Comparison of ENCODE assay signal across 6 worm cellular contexts in genomic region chrV:6430526-6431371, ce11.
TF ChIP-seq lines count a peak whose summit lies in the region.

No protein-coding gene starts in this region.

TF ChIP-seq in whole organism, L1 larva, 84 proteins besides CTCF, POLR2A, EP300 and RAD21 (continues in another document):
- TF ChIP-seq unc-30 (tag; optimal IDR thresholded peaks at IDR 0.05; lab: Kevin White, UChicago) (no peak), lsy-2 (tag; optimal IDR thresholded peaks at IDR 0.05; lab: Kevin White, UChicago) (peak in 1 of 2 experiments; percentile 10), nhr-12 (tag; optimal IDR thresholded peaks at IDR 0.05; lab: Kevin White, UChicago) (no peak), sup-37 (GFP tag; optimal IDR thresholded peaks at IDR 0.05; lab: Kevin White, UChicago) (no peak), lin-14 (GFP tag; optimal IDR thresholded peaks at IDR 0.05; lab: Kevin White, UChicago) (peak; percentile 22), nhr-90 (tag; optimal IDR thresholded peaks at IDR 0.05; lab: Kevin White, UChicago; ENCODE audit: poor library complexity) (peak; percentile 33), blmp-1 (tag; optimal IDR thresholded peaks at IDR 0.05; lab: Kevin White, UChicago) (peak; percentile 92), nhr-20 (tag; optimal IDR thresholded peaks at IDR 0.05; lab: Kevin White, UChicago) (peak; percentile 41), C04F5.9 (tag; optimal IDR thresholded peaks at IDR 0.05; lab: Kevin White, UChicago) (no peak), jun-1 (tag; optimal IDR thresholded peaks at IDR 0.05; lab: Kevin White, UChicago) (no peak), snu-23 (GFP tag; optimal IDR thresholded peaks at IDR 0.05; lab: Kevin White, UChicago) (peak; percentile 3), elt-3 (tag; optimal IDR thresholded peaks at IDR 0.05; lab: Kevin White, UChicago) (peak in 2 of 6 experiments; percentile 3 to 24), lin-35 (GFP tag; optimal IDR thresholded peaks at IDR 0.05; lab: Kevin White, UChicago) (peak in 1 of 2 experiments; percentile 16), unc-62 (GFP tag; optimal IDR thresholded peaks at IDR 0.05; lab: Kevin White, UChicago) (no peak), mef-2 (tag; optimal IDR thresholded peaks at IDR 0.05; lab: Kevin White, UChicago) (no peak)

TF ChIP-seq in whole organism, L2 larva, 48 proteins besides CTCF, POLR2A, EP300 and RAD21 (continues in another document):
- TF ChIP-seq crh-2 (tag; optimal IDR thresholded peaks at IDR 0.05; lab: Kevin White, UChicago) (peak; percentile 21), C34F6.9 (tag; optimal IDR thresholded peaks at IDR 0.05; lab: Kevin White, UChicago) (no peak), egl-27 (tag; optimal IDR thresholded peaks at IDR 0.05; lab: Kevin White, UChicago) (no peak), skn-1 (tag; optimal IDR thresholded peaks at IDR 0.05; lab: Kevin White, UChicago) (no peak), elt-3 (tag; optimal IDR thresholded peaks at IDR 0.05; lab: Kevin White, UChicago) (no peak), nhr-12 (tag; optimal IDR thresholded peaks at IDR 0.05; lab: Kevin White, UChicago) (no peak), F13H6.1 (tag; optimal IDR thresholded peaks at IDR 0.05; lab: Kevin White, UChicago) (no peak), blmp-1 (tag; optimal IDR thresholded peaks at IDR 0.05; lab: Kevin White, UChicago; ENCODE audit: insufficient read depth) (peak; percentile 3), gmeb-1 (tag; optimal IDR thresholded peaks at IDR 0.05; lab: Kevin White, UChicago) (no peak), lsy-2 (tag; optimal IDR thresholded peaks at IDR 0.05; lab: Kevin White, UChicago) (no peak), nhr-6 (tag; optimal IDR thresholded peaks at IDR 0.05; lab: Kevin White, UChicago) (no peak), ztf-1 (GFP tag; conservative IDR thresholded peaks at IDR 0.05; lab: Robert Waterston, UW) (no peak), nhr-25 (tag; optimal IDR thresholded peaks at IDR 0.05; lab: Kevin White, UChicago) (no peak), fos-1 (tag; optimal IDR thresholded peaks at IDR 0.05; lab: Kevin White, UChicago) (no peak), unc-39 (tag; optimal IDR thresholded peaks at IDR 0.05; lab: Kevin White, UChicago) (no peak), mdl-1 (tag; optimal IDR thresholded peaks at IDR 0.05; lab: Kevin White, UChicago) (no peak)

TF ChIP-seq in whole organism, L3 larva, 47 proteins besides CTCF, POLR2A, EP300 and RAD21:
- TF ChIP-seq daf-12 (tag; optimal IDR thresholded peaks at IDR 0.05; lab: Kevin White, UChicago) = no peak
- TF ChIP-seq pqm-1 (tag; optimal IDR thresholded peaks at IDR 0.05; lab: Kevin White, UChicago) = peak; percentile 56
- TF ChIP-seq ama-1 (optimal IDR thresholded peaks at IDR 0.05; lab: Kevin White, UChicago) = no peak
- TF ChIP-seq pha-4 (tag; optimal IDR thresholded peaks at IDR 0.05; lab: Kevin White, UChicago) = peak; percentile 54
- peak; percentile 13 for TF ChIP-seq nhr-43 (tag; optimal IDR thresholded peaks at IDR 0.05; lab: Kevin White, UChicago; ENCODE audit: poor library complexity, severe bottlenecking)
- TF ChIP-seq jun-1 (tag; optimal IDR thresholded peaks at IDR 0.05; lab: Kevin White, UChicago) = no peak
- TF ChIP-seq elt-2 (tag; optimal IDR thresholded peaks at IDR 0.05; lab: Kevin White, UChicago) = peak; percentile 52
- TF ChIP-seq egl-5 (tag; optimal IDR thresholded peaks at IDR 0.05; lab: Kevin White, UChicago) = no peak
TF ChIP-seq in whole organism, L3 larva: peak in this region for 4.

TF ChIP-seq in whole organism, L4 larva, 104 proteins besides CTCF, POLR2A, EP300 and RAD21 (continues in another document):
- TF ChIP-seq ZK546.5 (tag; optimal IDR thresholded peaks at IDR 0.05; lab: Kevin White, UChicago) = no peak
- TF ChIP-seq F10B5.3 (tag; optimal IDR thresholded peaks at IDR 0.05; lab: Kevin White, UChicago) = no peak
- TF ChIP-seq arid-1 (GFP tag; conservative IDR thresholded peaks at IDR 0.05; lab: Robert Waterston, UW) = no peak
- no peak for TF ChIP-seq vab-7 (GFP tag; IDR thresholded peaks at IDR 0.05; lab: Robert Waterston, UW)
- TF ChIP-seq skn-1 (tag; optimal IDR thresholded peaks at IDR 0.05; lab: Kevin White, UChicago) = no peak
- TF ChIP-seq ceh-62 (tag; optimal IDR thresholded peaks at IDR 0.05; lab: Kevin White, UChicago) = no peak
- no peak for TF ChIP-seq lim-7 (GFP tag; IDR thresholded peaks at IDR 0.05; lab: Robert Waterston, UW)
- TF ChIP-seq aha-1 (tag; lab: Kevin White, UChicago) = peak; percentile 10
- peak; percentile 23 for TF ChIP-seq hlh-11 (tag; optimal IDR thresholded peaks at IDR 0.05; lab: Kevin White, UChicago)
- TF ChIP-seq mdt-29 (GFP tag; IDR thresholded peaks at IDR 0.05; lab: Robert Waterston, UW) = no peak
- TF ChIP-seq lin-38 (GFP tag; IDR thresholded peaks at IDR 0.05; lab: Robert Waterston, UW) = 0 out of 2 replicates have a peak, but pooled peaks have one; percentile 13
- TF ChIP-seq daf-16 (GFP tag; optimal IDR thresholded peaks at IDR 0.05; lab: Kevin White, UChicago) = no peak
- peak; percentile 60 for TF ChIP-seq daf-16 (tag; optimal IDR thresholded peaks at IDR 0.05; lab: Kevin White, UChicago)
- TF ChIP-seq dmd-9 (GFP tag; IDR thresholded peaks at IDR 0.05; lab: Robert Waterston, UW) = no peak
- TF ChIP-seq Y48G9A.11 (GFP tag; IDR thresholded peaks at IDR 0.05; lab: Robert Waterston, UW) = no peak
- TF ChIP-seq hlh-30 (tag; optimal IDR thresholded peaks at IDR 0.05; lab: Kevin White, UChicago; ENCODE audit: insufficient read depth) = peak; percentile 39
- no peak for TF ChIP-seq F44E2.7 (GFP tag; IDR thresholded peaks at IDR 0.05; lab: Robert Waterston, UW)
- no peak for TF ChIP-seq duxl-1 (tag; optimal IDR thresholded peaks at IDR 0.05; lab: Kevin White, UChicago; ENCODE audit: poor library complexity)
- no peak for TF ChIP-seq R02D3.7 (tag; optimal IDR thresholded peaks at IDR 0.05; lab: Kevin White, UChicago)
- TF ChIP-seq nhr-6 (tag; optimal IDR thresholded peaks at IDR 0.05; lab: Kevin White, UChicago) = no peak

TF ChIP-seq in whole organism, late embryonic, 69 proteins besides CTCF, POLR2A, EP300 and RAD21:
- TF ChIP-seq elt-2 (tag; optimal IDR thresholded peaks at IDR 0.05; lab: Kevin White, UChicago) (peak; percentile 46), ceh-6 (GFP tag; optimal IDR thresholded peaks at IDR 0.05; lab: Kevin White, UChicago) (no peak), ceh-19 (GFP tag; optimal IDR thresholded peaks at IDR 0.05; lab: Kevin White, UChicago) (no peak), ztf-16 (tag; optimal IDR thresholded peaks at IDR 0.05; lab: Kevin White, UChicago) (no peak), hlh-30 (tag; optimal IDR thresholded peaks at IDR 0.05; lab: Kevin White, UChicago; ENCODE audit: insufficient read depth) (peak; percentile 4), Y22D7AL.16 (tag; optimal IDR thresholded peaks at IDR 0.05; lab: Kevin White, UChicago) (no peak), sdc-2 (tag; optimal IDR thresholded peaks at IDR 0.05; lab: Kevin White, UChicago) (no peak), nfya-1 (tag; optimal IDR thresholded peaks at IDR 0.05; lab: Kevin White, UChicago) (no peak), ceh-31 (tag; optimal IDR thresholded peaks at IDR 0.05; lab: Kevin White, UChicago) (no peak), pqm-1 (tag; optimal IDR thresholded peaks at IDR 0.05; lab: Kevin White, UChicago) (no peak), madf-2 (tag; optimal IDR thresholded peaks at IDR 0.05; lab: Kevin White, UChicago) (no peak), fkh-6 (tag; optimal IDR thresholded peaks at IDR 0.05; lab: Kevin White, UChicago) (no peak)

TF ChIP-seq in whole organism, young adult, 124 proteins besides CTCF, POLR2A, EP300 and RAD21:
- TF ChIP-seq egl-44 (GFP tag; IDR thresholded peaks at IDR 0.05; lab: Robert Waterston, UW) (no peak), snpc-4 (GFP tag; optimal IDR thresholded peaks at IDR 0.05; lab: Kevin White, UChicago) (no peak), snpc-4 (tag; optimal IDR thresholded peaks at IDR 0.05; lab: Kevin White, UChicago) (peak in 1 of 4 experiments; percentile 1), efl-1 (GFP tag; optimal IDR thresholded peaks at IDR 0.05; lab: Kevin White, UChicago) (no peak), F33H1.4 (GFP tag; IDR thresholded peaks at IDR 0.05; lab: Robert Waterston, UW) (0 out of 2 replicates have a peak, but pooled peaks have one; percentile 9), cebp-1 (GFP tag; IDR thresholded peaks at IDR 0.05; lab: Robert Waterston, UW) (no peak), cebp-1 (tag; optimal IDR thresholded peaks at IDR 0.05; lab: Kevin White, UChicago) (peak; percentile 48), nfyb-1 (GFP tag; IDR thresholded peaks at IDR 0.05; lab: Robert Waterston, UW) (peak; percentile 52; the same call in 1 of the 2 replicates), nhr-80 (tag; optimal IDR thresholded peaks at IDR 0.05; lab: Kevin White, UChicago) (peak; percentile 71), ama-1 (optimal IDR thresholded peaks at IDR 0.05; lab: Kevin White, UChicago) (no peak), ama-1 (GFP tag; optimal IDR thresholded peaks at IDR 0.05; lab: Kevin White, UChicago) (peak in 1 of 2 experiments; percentile 8)
